Worm (Caenorhabditis elegans) whole organism, L4 larva: ENCODE results near the gene tmc-2.

Source experiments
- F10B5.3 ChIP-seq: sonication (generic microtip); optimal IDR thresholded peaks from 2 replicates; lab custom pipeline; 2016; ENCODE audit warnings: mild to moderate bottlenecking, missing genetic modification characterization, missing compliant biosample characterization
- Y48G9A.11 ChIP-seq: fragments of 200-800 bp; sonication (Bioruptor generic); IDR thresholded peaks from 2 replicates; pipeline ENCODE4 v1.3.6; 2022; ENCODE audit warnings: missing genetic modification reagents, missing genetic modification characterization, missing compliant biosample characterization
- aha-1 ChIP-seq: fragments of 150-350 bp; peaks from one replicate; lab custom pipeline; 2014; ENCODE audit warnings: missing biosample characterization, missing genetic modification characterization
- ctbp-1 ChIP-seq: fragments of 200-800 bp; sonication (Bioruptor generic); IDR thresholded peaks from 2 replicates; pipeline ENCODE4 v1.3.6; 2022; ENCODE audit warnings: missing genetic modification reagents, missing genetic modification characterization, missing compliant biosample characterization
- dpl-1 ChIP-seq: fragments of 150-350 bp; optimal IDR thresholded peaks from 2 replicates; lab custom pipeline; 2014; ENCODE audit warnings: missing biosample characterization, missing genetic modification reagents, missing genetic modification characterization
- egl-27 ChIP-seq: sonication (generic microtip); optimal IDR thresholded peaks from 3 replicates; lab custom pipeline; 2017; ENCODE audit warnings: missing biosample characterization, missing genetic modification reagents, missing genetic modification characterization
- hif-1 ChIP-seq, 2 experiments: sonication (generic microtip); optimal IDR thresholded peaks; 2 replicates each; lab custom pipeline; 2016 to 2017; ENCODE audit warnings: missing compliant biosample characterization in 2 of 2, missing genetic modification characterization in 2 of 2, missing genetic modification reagents in 2 of 2, missing genotype in 2 of 2, mild to moderate bottlenecking in 1 of 2
- lin-13 ChIP-seq: fragments of 150-350 bp; optimal IDR thresholded peaks from 2 replicates; lab custom pipeline; 2014; ENCODE audit warnings: missing biosample characterization, missing genetic modification reagents, missing genetic modification characterization
- mdl-1 ChIP-seq, 2 experiments: fragments of 150-350 bp in 1 of 2; sonication (generic microtip) in 1 of 2; optimal IDR thresholded peaks; 2 replicates each; lab custom pipeline; 2014 to 2017; ENCODE audit warnings: missing biosample characterization in 2 of 2, missing genetic modification characterization in 2 of 2
- nhr-48 ChIP-seq: sonication (generic microtip); optimal IDR thresholded peaks from 2 replicates; lab custom pipeline; 2016; ENCODE audit warnings: mild to moderate bottlenecking, missing genetic modification characterization, missing compliant biosample characterization
- nhr-76 ChIP-seq: fragments of 150-350 bp; optimal IDR thresholded peaks from 2 replicates; lab custom pipeline; 2014; ENCODE audit warnings: missing biosample characterization, missing genetic modification characterization
- snpc-4 ChIP-seq: fragments of 150-350 bp; optimal IDR thresholded peaks from 2 replicates; lab custom pipeline; 2014; ENCODE audit warnings: missing biosample characterization, missing genetic modification characterization
- spr-3 ChIP-seq: fragments of 200-800 bp; sonication (Bioruptor generic); optimal IDR thresholded peaks from 2 replicates; lab custom pipeline; 2018; ENCODE audit warnings: mild to moderate bottlenecking, missing genetic modification characterization, missing compliant biosample characterization
- zfp-3 ChIP-seq: fragments of 200-800 bp; sonication (Bioruptor generic); conservative IDR thresholded peaks from 2 replicates; pipeline ENCODE4 v1.3.6; 2022; ENCODE audit warnings: missing genetic modification reagents, missing genetic modification characterization, missing compliant biosample characterization

tmc-2 gene

DNA sequence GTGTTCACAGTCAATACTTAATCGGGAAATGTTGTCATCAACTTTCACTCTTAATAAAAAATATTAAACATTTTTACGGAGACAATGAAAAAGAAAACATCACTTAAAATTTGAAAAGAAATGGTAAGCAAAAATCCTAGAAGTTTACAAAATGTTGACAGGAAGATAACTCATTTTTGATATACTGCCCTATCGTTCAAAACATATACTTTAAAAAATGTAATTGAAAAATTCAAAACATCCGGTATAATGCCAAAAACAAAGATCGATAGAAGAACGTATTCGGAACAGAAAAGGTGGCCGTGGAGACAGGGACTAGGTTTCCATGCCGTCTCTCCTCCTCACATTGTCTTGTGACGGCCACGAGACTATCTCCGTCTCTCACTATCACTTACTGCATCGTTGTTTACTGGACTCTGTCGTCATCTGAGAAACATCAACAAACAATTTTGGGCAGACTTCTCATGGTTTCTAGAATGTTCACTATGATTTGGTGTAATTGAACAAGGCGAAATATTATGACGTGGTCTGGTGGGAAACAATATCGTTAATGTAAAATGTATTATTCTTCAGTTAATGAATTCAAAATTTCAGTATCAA lies 44.0 kb downstream of the tmc-2 start, which contains the start of gene oga-1 (continued):
- TF ChIP-seq mdl-1 (tag; optimal IDR thresholded peaks at IDR 0.05; lab: Kevin White, UChicago): peak; percentile 90 to 97
- no peak for TF ChIP-seq hif-1 (tag; optimal IDR thresholded peaks at IDR 0.05; lab: Kevin White, UChicago)
- no peak for TF ChIP-seq ctbp-1 (GFP tag; lab: Robert Waterston, UW)
- TF ChIP-seq egl-27: no peak
- TF ChIP-seq Y48G9A.11 (GFP tag; lab: Robert Waterston, UW): no peak
- no peak for TF ChIP-seq dpl-1 (GFP tag; lab: Kevin White, UChicago)
- no peak for TF ChIP-seq spr-3 (GFP tag; lab: Kevin White, UChicago)
- TF ChIP-seq nhr-48 (tag; lab: Kevin White, UChicago): no peak
- TF ChIP-seq lin-13 (GFP tag; lab: Kevin White, UChicago): peak; percentile 52
- TF ChIP-seq F10B5.3 (tag; lab: Kevin White, UChicago): no peak
- TF ChIP-seq snpc-4 (tag; lab: Kevin White, UChicago): no peak
- TF ChIP-seq nhr-76 (tag; lab: Kevin White, UChicago): no peak

DNA sequence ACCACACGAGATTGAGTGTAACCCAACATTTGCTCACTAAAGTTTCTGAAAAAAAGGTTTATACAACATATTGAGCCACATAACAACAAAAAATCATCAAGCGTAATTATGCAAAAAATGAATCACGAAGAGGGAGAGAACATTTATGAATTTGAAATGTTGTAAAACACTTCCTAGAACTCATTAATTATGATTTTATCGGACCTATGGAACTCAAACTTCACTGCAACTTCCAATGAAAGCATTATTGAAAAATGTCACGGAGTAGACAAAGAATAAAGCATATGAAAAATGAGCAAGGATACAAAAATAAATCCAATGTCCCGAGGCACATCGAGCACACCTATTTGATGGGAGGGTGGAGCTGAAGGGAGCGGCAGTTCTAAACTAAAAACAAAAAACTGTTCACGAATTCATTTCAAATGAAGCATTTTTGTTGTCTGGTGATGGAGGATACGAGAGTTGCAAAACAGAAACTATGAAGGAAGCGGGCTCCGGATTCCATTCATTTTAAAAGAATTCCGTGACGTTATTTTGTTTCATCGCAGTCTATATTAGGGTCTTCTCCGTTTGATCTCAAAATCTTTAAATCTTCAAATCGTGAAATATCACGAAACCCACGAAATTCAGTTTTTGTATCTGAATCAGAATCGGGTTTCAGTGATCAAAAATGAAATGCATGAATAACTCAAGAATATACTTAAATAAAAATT lies 46.5 kb downstream of the tmc-2 start, which contains the start of gene flp-20:
Gene flp-20, minus strand, starts transcription at position 51 of the 713 bp plus-strand sequence.
- no peak for TF ChIP-seq zfp-3 (GFP tag; lab: Robert Waterston, UW)
- TF ChIP-seq aha-1 (tag; lab: Kevin White, UChicago): peak; percentile 72
